Fruit fly (Drosophila melanogaster) whole organism, embryonic: ENCODE measurements around the gene CG7550.

Experiments
- Aef1 ChIP-seq: fragments of 200-800 bp; sonication (Bioruptor generic); IDR thresholded peaks from 3 replicates; pipeline ENCODE4 v1.3.6; 2022; ENCODE audit warnings: missing biosample characterization, missing genetic modification characterization
- Asciz ChIP-seq: fragments of 200-800 bp; sonication (Bioruptor generic); optimal IDR thresholded peaks from 2 replicates; lab custom pipeline; 2017; ENCODE audit warnings: missing biosample characterization, mild to moderate bottlenecking, missing genetic modification characterization, missing genetic modification reagents
- Atf-2 ChIP-seq: fragments of 200-800 bp; sonication (Bioruptor generic); optimal IDR thresholded peaks from 2 replicates; lab custom pipeline; 2016; ENCODE audit warnings: missing biosample characterization, missing genetic modification characterization
- Bdp1 ChIP-seq: fragments of 200-800 bp; sonication (Bioruptor generic); optimal IDR thresholded peaks from 3 replicates; lab custom pipeline; 2016; ENCODE audit warnings: missing biosample characterization, missing genetic modification characterization
- BtbVII ChIP-seq: fragments of 200-800 bp; sonication (Bioruptor generic); optimal IDR thresholded peaks from 3 replicates; lab custom pipeline; 2017; ENCODE audit warnings: missing biosample characterization, mild to moderate bottlenecking, missing genetic modification characterization
- CG10209 ChIP-seq: fragments of 200-800 bp; sonication (Bioruptor generic); optimal IDR thresholded peaks from 3 replicates; lab custom pipeline; 2017; ENCODE audit warnings: missing biosample characterization, mild to moderate bottlenecking, missing genetic modification characterization, missing genetic modification reagents
- CG10321 ChIP-seq: fragments of 200-800 bp; sonication (Bioruptor generic); IDR thresholded peaks from 2 replicates; pipeline ENCODE4 v1.3.6; 2022; ENCODE audit warnings: missing biosample characterization, missing genetic modification characterization
- CG12659 ChIP-seq: fragments of 200-800 bp; sonication (Bioruptor generic); optimal IDR thresholded peaks from 3 replicates; lab custom pipeline; 2017; ENCODE audit warnings: mild to moderate bottlenecking, missing biosample characterization, missing genetic modification reagents, missing genetic modification characterization
- CG13775 ChIP-seq: fragments of 200-800 bp; sonication (Bioruptor generic); optimal IDR thresholded peaks from 3 replicates; lab custom pipeline; 2017; ENCODE audit warnings: missing biosample characterization, mild to moderate bottlenecking, missing genetic modification characterization
- CG14050 ChIP-seq: fragments of 200-800 bp; sonication (Bioruptor generic); IDR thresholded peaks from 3 replicates; pipeline ENCODE4 v1.3.6; 2022; ENCODE audit warnings: missing biosample characterization, missing genetic modification characterization
- CG14441 ChIP-seq: fragments of 200-800 bp; sonication (Bioruptor generic); IDR thresholded peaks from 2 replicates; pipeline ENCODE4 v1.3.6; 2022; ENCODE audit warnings: missing biosample characterization, missing genetic modification characterization
- CG14667 ChIP-seq: fragments of 200-800 bp; sonication (Bioruptor generic); IDR thresholded peaks from 2 replicates; pipeline ENCODE4 v1.3.6; 2022; ENCODE audit warnings: missing biosample characterization, missing genetic modification characterization
- CG1603 ChIP-seq: fragments of 200-800 bp; sonication (Bioruptor generic); optimal IDR thresholded peaks from 2 replicates; lab custom pipeline; 2019; ENCODE audit warnings: missing biosample characterization, mild to moderate bottlenecking, missing genetic modification characterization, moderate library complexity
- CG16813 ChIP-seq: fragments of 200-800 bp; sonication (Bioruptor generic); IDR thresholded peaks from 3 replicates; pipeline ENCODE4 v1.3.6; 2022; ENCODE audit warnings: missing biosample characterization, missing genetic modification characterization; ENCODE audit not compliant: partially characterized antibody
- CG17829 ChIP-seq: fragments of 200-800 bp; optimal IDR thresholded peaks from 2 replicates; lab custom pipeline; 2019; ENCODE audit warnings: missing biosample characterization, mild to moderate bottlenecking, missing genetic modification characterization, moderate library complexity
- CG18619 ChIP-seq: fragments of 200-800 bp; sonication (Bioruptor generic); optimal IDR thresholded peaks from 3 replicates; lab custom pipeline; 2017; ENCODE audit warnings: missing biosample characterization, mild to moderate bottlenecking, missing genetic modification characterization
- CG2678 ChIP-seq: fragments of 200-800 bp; sonication (Bioruptor generic); optimal IDR thresholded peaks from 3 replicates; lab custom pipeline; 2019; ENCODE audit warnings: missing biosample characterization, mild to moderate bottlenecking, missing genetic modification characterization, moderate library complexity
- CG32772 ChIP-seq: fragments of 200-800 bp; sonication (Bioruptor generic); IDR thresholded peaks from 2 replicates; pipeline ENCODE4 v1.3.6; 2022; ENCODE audit warnings: missing biosample characterization, missing genetic modification characterization
- CG3726 ChIP-seq: fragments of 200-800 bp; sonication (Bioruptor generic); IDR thresholded peaks from 3 replicates; pipeline ENCODE4, ENCODE4 v1.3.6; 2022; ENCODE audit warnings: missing biosample characterization, missing genetic modification characterization
- CG5245 ChIP-seq: fragments of 200-800 bp; sonication (Bioruptor generic); optimal IDR thresholded peaks from 3 replicates; lab custom pipeline; 2016; ENCODE audit warnings: missing biosample characterization, missing genetic modification characterization
- CG8388 ChIP-seq: fragments of 200-800 bp; sonication (Bioruptor generic); optimal IDR thresholded peaks from 2 replicates; lab custom pipeline; 2019; ENCODE audit warnings: missing biosample characterization, mild to moderate bottlenecking, missing genetic modification characterization, moderate library complexity
- CG9797 ChIP-seq: fragments of 200-800 bp; sonication (Bioruptor generic); optimal IDR thresholded peaks from 3 replicates; lab custom pipeline; 2018; ENCODE audit warnings: missing biosample characterization, mild to moderate bottlenecking, missing genetic modification characterization
- CG9817 ChIP-seq: fragments of 200-800 bp; sonication (Bioruptor generic); optimal IDR thresholded peaks from 2 replicates; lab custom pipeline; 2018; ENCODE audit warnings: missing biosample characterization, mild to moderate bottlenecking, missing genetic modification characterization, moderate library complexity
- Hr78 ChIP-seq, 2 experiments: fragments of 200-800 bp in 1 of 2; fragments of >200 bp in 1 of 2; sonication (Bioruptor generic) in 1 of 2; optimal IDR thresholded peaks; 2 replicates each; lab custom pipeline; 2017 to 2019; ENCODE audit warnings: missing biosample characterization in 2 of 2, missing genetic modification characterization in 2 of 2, mild to moderate bottlenecking in 1 of 2, moderate library complexity in 1 of 2
- Lpt ChIP-seq: fragments of >200 bp; optimal IDR thresholded peaks from 2 replicates; lab custom pipeline; 2018; ENCODE audit warnings: missing biosample characterization, missing genetic modification characterization
- Mad ChIP-seq: fragments of 200-800 bp; sonication (Bioruptor generic); optimal IDR thresholded peaks from 2 replicates; lab custom pipeline; 2016; ENCODE audit warnings: missing biosample characterization, missing genetic modification characterization
- Six4 ChIP-seq: fragments of 200-800 bp; sonication (Bioruptor generic); optimal IDR thresholded peaks from 2 replicates; lab custom pipeline; 2016; ENCODE audit warnings: missing biosample characterization, missing genetic modification characterization
- ab ChIP-seq: fragments of 200-800 bp; sonication (Bioruptor generic); optimal IDR thresholded peaks from 2 replicates; lab custom pipeline; 2016; ENCODE audit warnings: missing biosample characterization, missing genetic modification characterization
- caup ChIP-seq: fragments of 200-800 bp; sonication (Bioruptor generic); optimal IDR thresholded peaks from 3 replicates; lab custom pipeline; 2017; ENCODE audit warnings: missing biosample characterization, mild to moderate bottlenecking, missing genetic modification characterization, moderate library complexity; ENCODE audit not compliant: severe bottlenecking
- ci ChIP-seq: fragments of 200-800 bp; sonication (Bioruptor generic); IDR thresholded peaks from 3 replicates; pipeline ENCODE4 v1.3.6; 2022; ENCODE audit warnings: missing biosample characterization, missing genetic modification characterization
- dmrt11E ChIP-seq: fragments of 200-800 bp; sonication (Bioruptor generic); optimal IDR thresholded peaks from 3 replicates; lab custom pipeline; 2018; ENCODE audit warnings: missing biosample characterization, mild to moderate bottlenecking, missing genetic modification characterization, moderate library complexity
- ems ChIP-seq: fragments of 200-800 bp; sonication (Bioruptor generic); optimal IDR thresholded peaks from 3 replicates; lab custom pipeline; 2016; ENCODE audit warnings: missing biosample characterization, missing genetic modification characterization
- ftz-f1 ChIP-seq: fragments of 200-800 bp; sonication (Bioruptor generic); optimal IDR thresholded peaks from 2 replicates; lab custom pipeline; 2016; ENCODE audit warnings: missing biosample characterization, missing genetic modification characterization
- gem ChIP-seq: fragments of 200-800 bp; sonication (Bioruptor generic); optimal IDR thresholded peaks from 2 replicates; lab custom pipeline; 2019; ENCODE audit warnings: missing biosample characterization, mild to moderate bottlenecking, missing genetic modification characterization, moderate library complexity
- hbn ChIP-seq: fragments of 200-800 bp; sonication (Bioruptor generic); IDR thresholded peaks from 2 replicates; pipeline ENCODE4 v1.3.6; 2022; ENCODE audit warnings: missing biosample characterization, missing genetic modification characterization; ENCODE audit not compliant: partially characterized antibody
- kay ChIP-seq: fragments of 200-800 bp; sonication (Bioruptor generic); optimal IDR thresholded peaks from 2 replicates; lab custom pipeline; 2016; ENCODE audit warnings: missing biosample characterization, missing genetic modification characterization
- klu ChIP-seq: fragments of 200-800 bp; sonication (Bioruptor generic); IDR thresholded peaks from 2 replicates; pipeline ENCODE4 v1.3.6; 2022; ENCODE audit warnings: missing biosample characterization, missing genetic modification characterization
- knrl ChIP-seq: fragments of 200-800 bp; sonication (Bioruptor generic); IDR thresholded peaks from 3 replicates; pipeline ENCODE4 v1.3.6; 2022; ENCODE audit warnings: missing biosample characterization, missing genetic modification characterization; ENCODE audit not compliant: partially characterized antibody
- nom ChIP-seq: fragments of 200-800 bp; sonication (Bioruptor generic); optimal IDR thresholded peaks from 2 replicates; lab custom pipeline; 2017; ENCODE audit warnings: missing biosample characterization, missing genetic modification characterization, mild to moderate bottlenecking, moderate library complexity, missing genetic modification reagents
- onecut ChIP-seq: fragments of 200-800 bp; sonication (Bioruptor generic); IDR thresholded peaks from 2 replicates; pipeline ENCODE4 v1.3.6; 2022; ENCODE audit warnings: missing biosample characterization, missing genetic modification characterization
- row ChIP-seq: fragments of 200-800 bp; sonication (Bioruptor generic); IDR thresholded peaks from 3 replicates; pipeline ENCODE4 v1.3.6; 2022; ENCODE audit warnings: missing biosample characterization, missing genetic modification characterization
- salm ChIP-seq: fragments of 200-800 bp; sonication (Bioruptor generic); optimal IDR thresholded peaks from 2 replicates; lab custom pipeline; 2018; ENCODE audit warnings: missing biosample characterization, mild to moderate bottlenecking, missing genetic modification characterization
- slou ChIP-seq: fragments of 200-800 bp; sonication (Bioruptor generic); optimal IDR thresholded peaks from 3 replicates; lab custom pipeline; 2016; ENCODE audit warnings: missing biosample characterization, missing genetic modification characterization
- sqz ChIP-seq: fragments of 200-800 bp; sonication (Bioruptor generic); optimal IDR thresholded peaks from 3 replicates; lab custom pipeline; 2018; ENCODE audit warnings: missing biosample characterization, mild to moderate bottlenecking, missing genetic modification characterization
- ssp ChIP-seq: fragments of 200-800 bp; sonication (Bioruptor generic); IDR thresholded peaks from 2 replicates; pipeline ENCODE4 v1.3.6; 2022; ENCODE audit warnings: missing biosample characterization, missing genetic modification characterization
- stc ChIP-seq: fragments of 200-800 bp; sonication (Bioruptor generic); IDR thresholded peaks from 2 replicates; pipeline ENCODE4 v1.3.6; 2022; ENCODE audit warnings: missing biosample characterization, missing genetic modification characterization
- stwl ChIP-seq: fragments of 200-800 bp; sonication (Bioruptor generic); optimal IDR thresholded peaks from 3 replicates; lab custom pipeline; 2018; ENCODE audit warnings: missing biosample characterization, mild to moderate bottlenecking, missing genetic modification characterization, moderate library complexity
- tgo ChIP-seq: fragments of 200-800 bp; sonication (Bioruptor generic); IDR thresholded peaks from 3 replicates; pipeline ENCODE4 v1.3.6; 2022; ENCODE audit warnings: missing biosample characterization, missing genetic modification characterization
- trem ChIP-seq: fragments of 200-800 bp; optimal IDR thresholded peaks from 3 replicates; lab custom pipeline; 2019; ENCODE audit warnings: missing biosample characterization, mild to moderate bottlenecking, missing genetic modification characterization, moderate library complexity
- usp ChIP-seq: fragments of >200 bp; optimal IDR thresholded peaks from 2 replicates; lab custom pipeline; 2017; ENCODE audit warnings: missing biosample characterization, missing genetic modification characterization
- vvl ChIP-seq: fragments of 200-800 bp; sonication (Bioruptor generic); IDR thresholded peaks from 2 replicates; pipeline ENCODE4 v1.3.6; 2022; ENCODE audit warnings: missing biosample characterization, missing genetic modification characterization

The CG7550 gene

DNA sequence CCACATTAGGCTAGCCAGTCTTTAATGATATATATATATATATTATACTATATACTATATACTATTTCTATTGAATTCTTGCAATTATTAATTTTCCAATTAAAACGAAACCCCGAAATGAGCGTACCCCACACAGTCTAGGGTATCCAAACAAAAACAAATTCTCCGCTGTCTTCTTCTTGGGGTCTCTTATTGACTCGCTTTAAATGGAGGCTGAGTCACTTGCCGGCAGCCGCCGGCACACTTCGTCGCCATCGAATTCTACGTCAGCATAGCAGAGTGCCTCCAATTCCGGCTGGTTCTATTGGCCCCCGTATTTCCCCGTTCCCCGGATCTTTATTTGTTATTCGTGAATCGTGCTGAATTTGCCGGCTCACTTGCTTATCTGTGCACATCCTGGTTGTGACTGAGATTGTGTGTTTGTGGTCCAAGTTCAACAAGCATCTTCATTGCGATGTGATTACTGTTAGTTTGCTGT lies 29.6 kb downstream of the CG7550 start (continued):
- TF ChIP-seq caup (GFP tag; lab: Kevin White, UChicago) = no peak
- no peak for TF ChIP-seq Mad (GFP tag; lab: Kevin White, UChicago)
- TF ChIP-seq ci (GFP tag; lab: Robert Waterston, UW) = peak; percentile 38; the same call in 1 of the 3 replicates
- no peak for TF ChIP-seq ssp (GFP tag; lab: Robert Waterston, UW)
- TF ChIP-seq gem = peak; percentile 61
- TF ChIP-seq nom (GFP tag; lab: Kevin White, UChicago) = no peak
- TF ChIP-seq Lpt (GFP tag; lab: Kevin White, UChicago) = no peak
- peak; percentile 18 for TF ChIP-seq CG9817 (tag; lab: Kevin White, UChicago)
- TF ChIP-seq CG10321 (GFP tag; lab: Robert Waterston, UW) = no peak
- no peak for TF ChIP-seq dmrt11E (tag; lab: Kevin White, UChicago)
- no peak for TF ChIP-seq CG16813 (GFP tag; lab: Robert Waterston, UW)
- no peak for TF ChIP-seq Six4
- TF ChIP-seq CG2678 (tag; lab: Kevin White, UChicago) = peak; percentile 59
- no peak for TF ChIP-seq slou
- TF ChIP-seq CG17829 = peak; percentile 6
- peak; percentile 24 for TF ChIP-seq kay
- peak; percentile 19 for TF ChIP-seq CG13775 (GFP tag; lab: Kevin White, UChicago)
- TF ChIP-seq Asciz (GFP tag; lab: Kevin White, UChicago) = no peak
- no peak for TF ChIP-seq knrl
- TF ChIP-seq stc (GFP tag; lab: Robert Waterston, UW) = 0 out of 2 replicates have a peak, but pooled peaks have one; percentile 26
- no peak for TF ChIP-seq CG1603 (tag; lab: Kevin White, UChicago)
- TF ChIP-seq CG18619 (GFP tag; lab: Kevin White, UChicago) = no peak
- TF ChIP-seq CG8388 (GFP tag; lab: Kevin White, UChicago) = no peak
- TF ChIP-seq salm (tag; lab: Kevin White, UChicago) = no peak
- TF ChIP-seq CG10209 (GFP tag; lab: Kevin White, UChicago) = peak; percentile 36
- TF ChIP-seq klu = no peak
- peak; percentile 46; the same call in 2 of the 3 replicates for TF ChIP-seq row (GFP tag; lab: Robert Waterston, UW)
- no peak for TF ChIP-seq vvl (GFP tag; lab: Robert Waterston, UW)
- no peak for TF ChIP-seq tgo
- TF ChIP-seq CG9797 (GFP tag; lab: Kevin White, UChicago) = no peak
- TF ChIP-seq CG12659 (GFP tag; lab: Kevin White, UChicago) = peak; percentile 2
- TF ChIP-seq CG5245 (GFP tag; lab: Kevin White, UChicago) = no peak
- no peak for TF ChIP-seq usp (GFP tag; lab: Kevin White, UChicago)
- no peak for TF ChIP-seq Hr78 (GFP tag; optimal IDR thresholded peaks at IDR 0.05; lab: Kevin White, UChicago)
- no peak for TF ChIP-seq ems
- TF ChIP-seq CG14667 = no peak
- no peak for TF ChIP-seq sqz
- no peak for TF ChIP-seq hbn
- TF ChIP-seq BtbVII = peak; percentile 3
- no peak for TF ChIP-seq Atf-2
- TF ChIP-seq ftz-f1 (GFP tag; lab: Kevin White, UChicago) = no peak
- TF ChIP-seq stwl = no peak
- TF ChIP-seq CG14050 (GFP tag; lab: Robert Waterston, UW) = no peak
- TF ChIP-seq ab = no peak
- no peak for TF ChIP-seq Bdp1 (GFP tag; lab: Kevin White, UChicago)
- no peak for TF ChIP-seq CG32772 (GFP tag; lab: Robert Waterston, UW)
- TF ChIP-seq CG14441 = no peak
- no peak for TF ChIP-seq onecut (GFP tag; lab: Robert Waterston, UW)
- no peak for TF ChIP-seq trem
- peak; percentile 56 for TF ChIP-seq Aef1 (GFP tag; lab: Robert Waterston, UW)
- no peak for TF ChIP-seq CG3726 (GFP tag; lab: Robert Waterston, UW)
